Fruit fly (Drosophila melanogaster) whole organism, embryonic: ENCODE measurements around the gene Fas1.
A peak's percentile ranks its signal among the peaks of the same experiment; 100 is the strongest.

Experiments
- Abd-B ChIP-seq: fragments of 200-800 bp; sonication (Bioruptor generic); optimal IDR thresholded peaks from 2 replicates; lab custom pipeline; 2018; ENCODE audit warnings: missing biosample characterization, mild to moderate bottlenecking, missing genetic modification characterization, moderate library complexity
- B-H1 ChIP-seq: fragments of 200-800 bp; sonication (Bioruptor generic); IDR thresholded peaks from 3 replicates; pipeline ENCODE4 v1.3.6; 2022; ENCODE audit warnings: missing biosample characterization, missing genetic modification characterization
- Bteb2 ChIP-seq: fragments of 200-800 bp; sonication (Bioruptor generic); optimal IDR thresholded peaks from 2 replicates; lab custom pipeline; 2016; ENCODE audit warnings: missing biosample characterization, missing genetic modification characterization
- CG10147 ChIP-seq: fragments of 200-800 bp; sonication (Bioruptor generic); optimal IDR thresholded peaks from 2 replicates; lab custom pipeline; 2019; ENCODE audit warnings: missing biosample characterization, mild to moderate bottlenecking, missing genetic modification characterization, moderate library complexity
- CG10959 ChIP-seq: fragments of 200-800 bp; sonication (Bioruptor generic); IDR thresholded peaks from 2 replicates; pipeline ENCODE4 v1.3.6; 2022; ENCODE audit warnings: missing biosample characterization, missing genetic modification characterization
- CG13287 ChIP-seq: fragments of 200-800 bp; sonication (Bioruptor generic); IDR thresholded peaks from 2 replicates; pipeline ENCODE4 v1.3.6; 2022; ENCODE audit warnings: missing biosample characterization, missing genetic modification characterization; ENCODE audit not compliant: partially characterized antibody
- CG14667 ChIP-seq: fragments of 200-800 bp; sonication (Bioruptor generic); IDR thresholded peaks from 2 replicates; pipeline ENCODE4 v1.3.6; 2022; ENCODE audit warnings: missing biosample characterization, missing genetic modification characterization
- CG1529 ChIP-seq: fragments of 200-800 bp; sonication (Bioruptor generic); optimal IDR thresholded peaks from 3 replicates; lab custom pipeline; 2018; ENCODE audit warnings: missing biosample characterization, missing genetic modification characterization
- CG1602 ChIP-seq: fragments of 200-800 bp; sonication (Bioruptor generic); optimal IDR thresholded peaks from 3 replicates; lab custom pipeline; 2016; ENCODE audit warnings: missing biosample characterization, missing genetic modification characterization
- CG18011 ChIP-seq: fragments of 200-800 bp; sonication (Bioruptor generic); optimal IDR thresholded peaks from 2 replicates; lab custom pipeline; 2017; ENCODE audit warnings: missing biosample characterization, missing genetic modification characterization, mild to moderate bottlenecking, moderate library complexity, missing genotype
- CG18262 ChIP-seq: fragments of 200-800 bp; optimal IDR thresholded peaks from 3 replicates; lab custom pipeline; 2019; ENCODE audit warnings: missing biosample characterization, mild to moderate bottlenecking, missing genetic modification characterization, moderate library complexity
- CG18764 ChIP-seq: fragments of 200-800 bp; sonication (Bioruptor generic); optimal IDR thresholded peaks from 3 replicates; lab custom pipeline; 2016; ENCODE audit warnings: missing biosample characterization, missing genetic modification characterization
- CG2116 ChIP-seq: fragments of 200-800 bp; sonication (Bioruptor generic); optimal IDR thresholded peaks from 3 replicates; lab custom pipeline; 2018; ENCODE audit warnings: missing biosample characterization, mild to moderate bottlenecking, missing genetic modification characterization
- CG2120 ChIP-seq: fragments of 200-800 bp; sonication (Bioruptor generic); optimal IDR thresholded peaks from 3 replicates; lab custom pipeline; 2016; ENCODE audit warnings: missing biosample characterization, missing genetic modification characterization
- CG2712 ChIP-seq: fragments of 200-800 bp; optimal IDR thresholded peaks from 3 replicates; lab custom pipeline; 2019; ENCODE audit warnings: missing biosample characterization, mild to moderate bottlenecking, missing genetic modification characterization, moderate library complexity
- CG32767 ChIP-seq: fragments of 200-800 bp; sonication (Bioruptor generic); IDR thresholded peaks from 2 replicates; pipeline ENCODE4 v1.3.6; 2022; ENCODE audit warnings: missing biosample characterization, missing genetic modification characterization
- CG34224 ChIP-seq: fragments of 200-800 bp; sonication (Bioruptor generic); IDR thresholded peaks from 3 replicates; pipeline ENCODE4 v1.3.6; 2022; ENCODE audit warnings: missing biosample characterization, missing genetic modification characterization; ENCODE audit not compliant: partially characterized antibody
- CG5245 ChIP-seq: fragments of 200-800 bp; sonication (Bioruptor generic); optimal IDR thresholded peaks from 3 replicates; lab custom pipeline; 2016; ENCODE audit warnings: missing biosample characterization, missing genetic modification characterization
- CG8924 ChIP-seq: fragments of 200-800 bp; optimal IDR thresholded peaks from 3 replicates; lab custom pipeline; 2019; ENCODE audit warnings: missing biosample characterization, mild to moderate bottlenecking, missing genetic modification characterization, moderate library complexity
- Camta ChIP-seq: fragments of 200-800 bp; sonication (Bioruptor generic); optimal IDR thresholded peaks from 2 replicates; lab custom pipeline; 2016; ENCODE audit warnings: missing biosample characterization, missing genetic modification characterization
- CoRest ChIP-seq: fragments of 200-800 bp; sonication (Bioruptor generic); optimal IDR thresholded peaks from 3 replicates; lab custom pipeline; 2018; ENCODE audit warnings: missing biosample characterization, mild to moderate bottlenecking, missing genetic modification characterization, moderate library complexity
- Dfd ChIP-seq, 2 experiments: fragments of >200 bp; optimal IDR thresholded peaks; 2 replicates each; lab custom pipeline; 2017; ENCODE audit warnings: missing biosample characterization in 2 of 2, missing genetic modification characterization in 2 of 2
- Dll ChIP-seq: fragments of 200-800 bp; sonication (Bioruptor generic); IDR thresholded peaks from 4 replicates; pipeline ENCODE4 v1.3.6; 2022; ENCODE audit warnings: missing biosample characterization, missing genetic modification characterization; ENCODE audit not compliant: partially characterized antibody
- Fer2 ChIP-seq: fragments of 200-800 bp; sonication (Bioruptor generic); optimal IDR thresholded peaks from 2 replicates; lab custom pipeline; 2018; ENCODE audit warnings: missing biosample characterization, mild to moderate bottlenecking, missing genetic modification characterization, moderate library complexity
- Jarid2 ChIP-seq: fragments of 200-800 bp; sonication (Bioruptor generic); optimal IDR thresholded peaks from 3 replicates; lab custom pipeline; 2017; ENCODE audit warnings: mild to moderate bottlenecking, missing biosample characterization, missing genetic modification reagents, missing genetic modification characterization
- MTF-1 ChIP-seq: fragments of 200-800 bp; sonication (Bioruptor generic); optimal IDR thresholded peaks from 2 replicates; lab custom pipeline; 2018; ENCODE audit warnings: missing biosample characterization, mild to moderate bottlenecking, missing genetic modification characterization, borderline replicate concordance
- NC2α ChIP-seq: fragments of 200-800 bp; sonication (Bioruptor generic); optimal IDR thresholded peaks from 2 replicates; lab custom pipeline; 2016; ENCODE audit warnings: missing biosample characterization, missing genetic modification characterization
- Nf-YA ChIP-seq: fragments of 200-800 bp; sonication (Bioruptor generic); IDR thresholded peaks from 2 replicates; pipeline ENCODE4 v1.3.6; 2022; ENCODE audit warnings: missing biosample characterization, missing genetic modification characterization
- NfI ChIP-seq: fragments of 200-800 bp; sonication (Bioruptor generic); optimal IDR thresholded peaks from 3 replicates; lab custom pipeline; 2018; ENCODE audit warnings: missing biosample characterization, mild to moderate bottlenecking, missing genetic modification characterization, moderate library complexity
- Sin3A ChIP-seq: fragments of >200 bp; optimal IDR thresholded peaks from 2 replicates; lab custom pipeline; 2018
- az2 ChIP-seq: fragments of 200-800 bp; sonication (Bioruptor generic); optimal IDR thresholded peaks from 3 replicates; lab custom pipeline; 2016; ENCODE audit warnings: missing biosample characterization, missing genetic modification characterization
- bcd ChIP-seq: fragments of 200-800 bp; sonication (Bioruptor generic); optimal IDR thresholded peaks from 2 replicates; lab custom pipeline; 2017; ENCODE audit warnings: missing biosample characterization, mild to moderate bottlenecking, missing genetic modification characterization
- bsh ChIP-seq, 2 experiments: fragments of 200-800 bp; sonication (Bioruptor generic); optimal IDR thresholded peaks; 2 replicates each; lab custom pipeline; 2017 to 2018; ENCODE audit warnings: mild to moderate bottlenecking in 2 of 2, missing biosample characterization in 2 of 2, missing genetic modification characterization in 2 of 2, moderate library complexity in 1 of 2
- cas ChIP-seq: fragments of 200-800 bp; sonication (Bioruptor generic); IDR thresholded peaks from 2 replicates; pipeline ENCODE4 v1.3.6; 2022; ENCODE audit warnings: missing biosample characterization, missing genetic modification characterization
- cg ChIP-seq: fragments of 200-800 bp; sonication (Bioruptor generic); optimal IDR thresholded peaks from 3 replicates; lab custom pipeline; 2019; ENCODE audit warnings: missing biosample characterization, mild to moderate bottlenecking, missing genetic modification characterization, moderate library complexity
- fd3F ChIP-seq: fragments of 200-800 bp; sonication (Bioruptor generic); optimal IDR thresholded peaks from 2 replicates; lab custom pipeline; 2018; ENCODE audit warnings: missing biosample characterization, mild to moderate bottlenecking, missing genetic modification characterization, moderate library complexity
- fd96Cb ChIP-seq: fragments of 200-800 bp; sonication (Bioruptor generic); optimal IDR thresholded peaks from 2 replicates; lab custom pipeline; 2018; ENCODE audit warnings: missing biosample characterization, mild to moderate bottlenecking, missing genetic modification characterization, moderate library complexity
- fu2 ChIP-seq: fragments of 200-800 bp; sonication (Bioruptor generic); optimal IDR thresholded peaks from 2 replicates; lab custom pipeline; 2016; ENCODE audit warnings: missing biosample characterization, missing genetic modification characterization
- gem ChIP-seq: fragments of 200-800 bp; sonication (Bioruptor generic); optimal IDR thresholded peaks from 2 replicates; lab custom pipeline; 2019; ENCODE audit warnings: missing biosample characterization, mild to moderate bottlenecking, missing genetic modification characterization, moderate library complexity
- gro ChIP-seq: fragments of 200-800 bp; sonication (Bioruptor generic); optimal IDR thresholded peaks from 2 replicates; lab custom pipeline; 2016; ENCODE audit warnings: missing biosample characterization, missing genetic modification characterization
- hkb ChIP-seq, 2 experiments: fragments of 200-800 bp in 1 of 2; fragments of >200 bp in 1 of 2; sonication (Bioruptor generic) in 1 of 2; IDR thresholded peaks in 1 of 2; optimal IDR thresholded peaks in 1 of 2; 2 replicates each; pipeline versions ENCODE4 v1.3.6 to Lab custom; 2017 to 2022; ENCODE audit warnings: missing biosample characterization in 1 of 2, missing genetic modification characterization in 1 of 2
- jumu ChIP-seq: fragments of 200-800 bp; sonication (Bioruptor generic); optimal IDR thresholded peaks from 3 replicates; lab custom pipeline; 2016; ENCODE audit warnings: missing biosample characterization, missing genetic modification characterization
- klu ChIP-seq: fragments of 200-800 bp; sonication (Bioruptor generic); IDR thresholded peaks from 2 replicates; pipeline ENCODE4 v1.3.6; 2022; ENCODE audit warnings: missing biosample characterization, missing genetic modification characterization
- pan ChIP-seq, 4 experiments: fragments of >200 bp in 3 of 4; fragments of 200-800 bp in 1 of 4; sonication (Bioruptor generic) in 1 of 4; optimal IDR thresholded peaks in 3 of 4; IDR thresholded peaks in 1 of 4; 2 replicates each; pipeline versions ENCODE4 v1.3.6 to Lab custom; 2017 to 2022; ENCODE audit warnings: missing biosample characterization in 2 of 4, missing genetic modification characterization in 2 of 4, mixed read lengths in 1 of 4
- psq ChIP-seq: fragments of 200-800 bp; sonication (Bioruptor generic); optimal IDR thresholded peaks from 2 replicates; lab custom pipeline; 2017; ENCODE audit warnings: missing biosample characterization, missing genetic modification characterization
- sug ChIP-seq: fragments of 200-800 bp; optimal IDR thresholded peaks from 2 replicates; lab custom pipeline; 2019; ENCODE audit warnings: missing biosample characterization, mild to moderate bottlenecking, missing genetic modification characterization, moderate library complexity
- tup ChIP-seq: fragments of 200-800 bp; sonication (Bioruptor generic); optimal IDR thresholded peaks from 2 replicates; lab custom pipeline; 2016; ENCODE audit warnings: missing biosample characterization, mild to moderate bottlenecking, missing genetic modification characterization, moderate library complexity

Fas1 gene

dm6 chr3R:16646952-16647715 is 22.1 kb downstream of the Fas1 start, which contains the start of the genes CG10324 and CCT3 (continued):
- peak; percentile 71 for TF ChIP-seq Dll (GFP tag; lab: Robert Waterston, UW)
- peak; percentile 85 for TF ChIP-seq gem (tag; lab: Kevin White, UChicago)
- TF ChIP-seq CG34224 (GFP tag; lab: Robert Waterston, UW): no peak; the same call in 2 of the 3 replicates
- TF ChIP-seq CG18011 (GFP tag; lab: Kevin White, UChicago): peak; percentile 23
- no peak; the same call in 1 of the 2 replicates for TF ChIP-seq CG14667
- no peak for TF ChIP-seq NC2α (GFP tag; lab: Kevin White, UChicago)
- TF ChIP-seq bsh (GFP tag; optimal IDR thresholded peaks at IDR 0.05; lab: Kevin White, UChicago): peak in 1 of 2 experiments; percentile 67
- TF ChIP-seq psq (GFP tag; lab: Kevin White, UChicago): peak; percentile 16
- peak; percentile 55 for TF ChIP-seq Camta
- peak; percentile 10 for TF ChIP-seq jumu (GFP tag; lab: Kevin White, UChicago)
- TF ChIP-seq MTF-1 (GFP tag; lab: Kevin White, UChicago): peak; percentile 13
- TF ChIP-seq CG32767 (GFP tag; lab: Robert Waterston, UW): peak; percentile 54
- peak; percentile 78 for TF ChIP-seq CG18262 (tag; lab: Kevin White, UChicago)
- no peak for TF ChIP-seq cg (GFP tag; lab: Kevin White, UChicago)
- TF ChIP-seq CG8924 (tag; lab: Kevin White, UChicago): peak; percentile 82
- TF ChIP-seq CG10959: no peak
- no peak for TF ChIP-seq tup (GFP tag; lab: Kevin White, UChicago)
- peak; percentile 44 for TF ChIP-seq CG1529
- TF ChIP-seq CG2712 (tag; lab: Kevin White, UChicago): peak; percentile 71
- no peak for TF ChIP-seq Nf-YA
- peak; percentile 69 for TF ChIP-seq CG1602 (GFP tag; lab: Kevin White, UChicago)
- TF ChIP-seq klu: no peak
- TF ChIP-seq hkb (optimal IDR thresholded peaks at IDR 0.05; lab: Kevin White, UChicago): no peak
- peak; percentile 61 for TF ChIP-seq hkb (GFP tag; IDR thresholded peaks at IDR 0.05; lab: Robert Waterston, UW)
- TF ChIP-seq CG2120 (GFP tag; lab: Kevin White, UChicago): peak; percentile 72
- peak; percentile 46 for TF ChIP-seq CG10147 (GFP tag; lab: Kevin White, UChicago)
- peak; percentile 77 for TF ChIP-seq sug (tag; lab: Kevin White, UChicago)
- TF ChIP-seq fu2 (GFP tag; lab: Kevin White, UChicago): peak; percentile 39
- peak; percentile 45 for TF ChIP-seq Bteb2
- TF ChIP-seq cas (GFP tag; lab: Robert Waterston, UW): no peak
- no peak for TF ChIP-seq CG18764 (GFP tag; lab: Kevin White, UChicago)
- TF ChIP-seq NfI (GFP tag; lab: Kevin White, UChicago): peak; percentile 77
- TF ChIP-seq CG2116 (GFP tag; lab: Kevin White, UChicago): peak; percentile 70
- TF ChIP-seq B-H1: 0 out of 3 replicates have a peak, but pooled peaks have one; percentile 25
- TF ChIP-seq CG5245: no peak
- TF ChIP-seq fd96Cb (tag; lab: Kevin White, UChicago): peak; percentile 70
- peak; percentile 67 for TF ChIP-seq CG13287 (GFP tag; lab: Robert Waterston, UW)
- no peak for TF ChIP-seq pan (optimal IDR thresholded peaks at IDR 0.05; lab: Kevin White, UChicago)
- peak in 1 of 2 experiments; percentile 72 for TF ChIP-seq pan (GFP tag; optimal IDR thresholded peaks at IDR 0.05 in 1 of 2, IDR thresholded peaks at IDR 0.05 in 1 of 2)
- TF ChIP-seq Jarid2 (GFP tag; lab: Kevin White, UChicago): no peak
- peak; percentile 62 for TF ChIP-seq bcd
- TF ChIP-seq gro: no peak
- peak; percentile 77 for TF ChIP-seq Fer2
- TF ChIP-seq Sin3A: no peak
- TF ChIP-seq CoRest (tag; lab: Kevin White, UChicago): peak; percentile 87
- TF ChIP-seq az2 (GFP tag; lab: Kevin White, UChicago): peak; percentile 61
- TF ChIP-seq fd3F (GFP tag; lab: Kevin White, UChicago): peak; percentile 55
- TF ChIP-seq Abd-B: no peak
- peak in 1 of 2 experiments; percentile 49 for TF ChIP-seq Dfd (GFP tag; optimal IDR thresholded peaks at IDR 0.05; lab: Kevin White, UChicago)
